Worm (Caenorhabditis elegans) whole organism, L4 larva: Measurements from ENCODE around the gene ubq-2.

Experiments used
- arid-1 ChIP-seq: fragments of 200-800 bp; sonication (Bioruptor generic); conservative IDR thresholded peaks from 2 replicates; pipeline ENCODE4 v1.3.6; 2022; ENCODE audit warnings: missing genetic modification reagents, missing genetic modification characterization, missing compliant biosample characterization
- ceh-62 ChIP-seq: sonication (generic microtip); optimal IDR thresholded peaks from 2 replicates; lab custom pipeline; 2017; ENCODE audit warnings: missing biosample characterization, missing genetic modification characterization
- ceh-82 ChIP-seq: sonication (generic microtip); optimal IDR thresholded peaks from 2 replicates; lab custom pipeline; 2017; ENCODE audit warnings: missing biosample characterization, missing genetic modification characterization
- ces-1 ChIP-seq: fragments of 150-350 bp; sonication (generic microtip); optimal IDR thresholded peaks from 4 replicates; lab custom pipeline; 2014; ENCODE audit warnings: missing biosample characterization, missing genetic modification reagents, missing genetic modification characterization
- lin-29 ChIP-seq: fragments of 200-800 bp; sonication (Bioruptor generic); IDR thresholded peaks from 2 replicates; pipeline ENCODE4 v1.3.6; 2022; ENCODE audit warnings: missing genetic modification reagents, missing genetic modification characterization, missing compliant biosample characterization
- mdt-29 ChIP-seq: fragments of 200-800 bp; sonication (Bioruptor generic); IDR thresholded peaks from 2 replicates; pipeline ENCODE4 v1.3.6; 2022; ENCODE audit warnings: missing genetic modification reagents, missing genetic modification characterization, missing compliant biosample characterization
- mep-1 ChIP-seq: fragments of 150-350 bp; sonication (generic microtip); optimal IDR thresholded peaks from 3 replicates; lab custom pipeline; 2014; ENCODE audit warnings: missing biosample characterization, missing genetic modification characterization
- mes-2 ChIP-seq: sonication (generic microtip); optimal IDR thresholded peaks from 2 replicates; lab custom pipeline; 2016; ENCODE audit warnings: missing genotype, mild to moderate bottlenecking, missing genetic modification characterization, missing compliant biosample characterization; ENCODE audit not compliant: poor library complexity, severe bottlenecking
- mxl-2 ChIP-seq: fragments of 200-800 bp; sonication (Bioruptor generic); conservative IDR thresholded peaks from 2 replicates; pipeline ENCODE4 v1.3.6; 2022; ENCODE audit warnings: missing genetic modification reagents, missing genetic modification characterization, missing compliant biosample characterization
- nhr-237 ChIP-seq: sonication (generic microtip); optimal IDR thresholded peaks from 2 replicates; lab custom pipeline; 2017; ENCODE audit warnings: missing biosample characterization, missing genetic modification characterization
- spr-1 ChIP-seq: sonication (generic microtip); optimal IDR thresholded peaks from 2 replicates; lab custom pipeline; 2016; ENCODE audit warnings: mild to moderate bottlenecking, missing genetic modification characterization, missing compliant biosample characterization
- ztf-11 ChIP-seq: fragments of 150-350 bp; optimal IDR thresholded peaks from 2 replicates; lab custom pipeline; 2014; ENCODE audit warnings: missing biosample characterization, missing genetic modification characterization

DNA sequence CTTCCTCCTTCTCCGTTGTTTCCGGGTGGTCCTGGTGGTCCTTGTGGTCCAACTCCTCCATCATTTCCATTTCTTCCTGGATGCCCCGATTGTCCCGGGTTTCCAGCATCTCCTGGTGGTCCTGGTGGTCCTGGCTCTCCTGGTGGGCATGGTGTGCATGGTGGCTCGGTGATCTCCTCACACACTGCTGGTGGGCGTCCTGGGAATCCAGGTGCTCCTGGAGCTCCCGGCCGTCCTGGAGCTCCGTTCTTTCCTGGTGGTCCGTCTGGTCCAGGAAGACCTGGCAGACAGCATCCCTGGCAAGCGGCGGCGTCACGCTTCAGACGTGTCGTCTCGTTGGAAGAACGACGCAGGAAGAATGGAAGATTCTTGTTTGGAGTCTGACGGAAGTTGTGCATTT is 14.7 kb upstream of the ubq-2 start:
- TF ChIP-seq mdt-29 = no peak
- no peak for TF ChIP-seq lin-29 (GFP tag; lab: Robert Waterston, UW)
- TF ChIP-seq mes-2 (tag; lab: Kevin White, UChicago) = no peak
- TF ChIP-seq arid-1 = no peak
- TF ChIP-seq ces-1 (GFP tag; lab: Kevin White, UChicago) = no peak
- no peak for TF ChIP-seq mep-1
- no peak for TF ChIP-seq ceh-82 (tag; lab: Kevin White, UChicago)
- no peak for TF ChIP-seq spr-1 (tag; lab: Kevin White, UChicago)
- no peak for TF ChIP-seq ceh-62 (tag; lab: Kevin White, UChicago)
- TF ChIP-seq ztf-11 (tag; lab: Kevin White, UChicago) = no peak
- no peak for TF ChIP-seq nhr-237 (tag; lab: Kevin White, UChicago)
- TF ChIP-seq mxl-2 = no peak
